Worm (Caenorhabditis elegans): ENCODE measurements around the gene F20D6.2.

Gene F20D6.2

DNA sequence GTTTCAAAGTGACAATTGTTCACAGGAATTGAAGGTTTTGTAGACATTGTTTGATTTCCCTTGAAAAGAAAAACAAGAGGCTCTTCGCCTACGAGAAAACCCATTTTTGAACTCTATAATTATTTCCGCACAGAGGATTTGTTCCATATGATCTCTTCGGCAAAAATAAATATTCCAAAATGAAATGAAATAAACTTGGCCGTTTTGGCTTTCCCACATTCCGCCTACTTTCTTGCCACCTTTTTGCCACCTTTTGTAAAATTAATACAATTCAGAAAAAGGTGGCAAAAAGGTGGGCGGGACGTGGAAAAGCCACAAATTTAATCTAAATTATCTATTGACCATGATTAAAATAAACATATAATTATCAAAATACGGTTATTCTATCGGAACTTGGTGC, 2.6 kb downstream of the F20D6.2 start, which contains the start of gene F20D6.15:
Gene F20D6.15, minus strand, starts transcription at position 47 of the 400 bp plus-strand sequence.
- no peak for TF ChIP-seq unc-62 (GFP tag; optimal IDR thresholded peaks at IDR 0.05)

DNA sequence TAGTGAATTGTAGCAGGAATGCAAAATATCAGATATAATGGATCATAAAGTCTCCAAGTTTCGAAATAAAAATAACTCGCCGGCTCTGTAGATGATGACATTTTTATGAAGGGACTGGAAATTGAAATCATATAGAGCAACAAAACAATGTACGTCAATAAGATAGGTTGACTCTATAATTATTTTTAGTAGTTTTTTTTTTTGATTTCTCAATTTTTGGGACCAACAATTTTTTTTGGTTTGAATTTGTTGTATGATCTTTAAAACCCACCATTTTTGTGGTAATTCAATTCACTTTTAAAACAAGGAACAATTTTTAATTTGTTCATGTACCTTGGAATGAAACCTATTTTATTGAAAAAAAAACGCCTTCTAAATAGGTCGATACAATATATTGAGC, 4.2 kb downstream of the F20D6.2 start, which contains the start of gene F20D6.12:
Gene F20D6.12, minus strand, starts transcription at position 101 of the 400 bp plus-strand sequence.
- no peak for TF ChIP-seq unc-62 (GFP tag; optimal IDR thresholded peaks at IDR 0.05)

DNA sequence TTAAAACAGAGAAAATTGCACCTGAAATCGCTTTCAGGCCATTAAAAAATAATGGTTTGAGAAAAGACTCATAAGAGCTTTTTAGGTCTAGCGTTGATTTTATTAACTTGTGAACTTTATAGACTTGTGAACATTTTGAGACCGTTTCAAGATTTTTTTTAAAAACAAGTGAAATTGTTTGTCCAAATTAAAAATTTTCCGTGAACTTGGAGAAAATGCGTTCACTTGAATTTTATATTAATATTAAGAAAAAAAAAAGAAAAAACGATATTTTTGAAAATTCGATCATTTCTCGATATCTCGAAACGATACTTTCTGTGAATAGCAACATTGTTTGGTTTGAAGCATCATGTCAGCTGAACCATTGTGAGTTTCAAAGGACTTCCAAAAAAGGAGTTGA, 4.6 kb downstream of the F20D6.2 start, which contains the start of gene F20D6.1:
Gene F20D6.1, plus strand, starts transcription at position 301 of the 400 bp plus-strand sequence.
- no peak for TF ChIP-seq unc-62 (GFP tag; optimal IDR thresholded peaks at IDR 0.05)

DNA sequence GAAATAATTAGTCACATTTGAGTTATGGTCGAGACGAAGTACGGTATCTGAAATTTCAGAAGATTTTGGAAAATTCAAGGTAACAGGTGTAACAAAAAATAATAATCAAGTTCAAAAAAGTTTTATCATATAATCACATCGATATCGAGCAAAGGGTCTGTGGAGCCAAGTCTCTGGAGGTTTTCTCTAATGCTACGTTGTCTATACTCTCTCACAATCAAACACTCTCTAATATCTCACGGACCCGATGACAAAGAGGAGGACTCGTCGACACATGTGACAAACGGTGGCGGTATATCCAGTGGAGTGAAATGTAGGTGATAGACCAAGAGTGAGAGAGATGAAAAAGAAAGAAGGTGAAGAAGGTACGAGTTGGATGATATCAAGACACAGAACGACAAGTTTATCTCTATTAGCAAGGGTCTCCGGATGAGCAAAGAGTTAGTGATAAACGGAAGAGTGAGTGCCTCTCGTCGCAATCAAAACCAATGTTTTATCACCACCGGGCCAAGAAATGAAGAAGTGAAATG, 10.1 kb downstream of the F20D6.2 start, which contains the start of gene F20D6.10:
Gene F20D6.10, minus strand, starts transcription at position 51 of the 530 bp plus-strand sequence.
- TF ChIP-seq unc-62 (GFP tag; optimal IDR thresholded peaks at IDR 0.05) = no peak

DNA sequence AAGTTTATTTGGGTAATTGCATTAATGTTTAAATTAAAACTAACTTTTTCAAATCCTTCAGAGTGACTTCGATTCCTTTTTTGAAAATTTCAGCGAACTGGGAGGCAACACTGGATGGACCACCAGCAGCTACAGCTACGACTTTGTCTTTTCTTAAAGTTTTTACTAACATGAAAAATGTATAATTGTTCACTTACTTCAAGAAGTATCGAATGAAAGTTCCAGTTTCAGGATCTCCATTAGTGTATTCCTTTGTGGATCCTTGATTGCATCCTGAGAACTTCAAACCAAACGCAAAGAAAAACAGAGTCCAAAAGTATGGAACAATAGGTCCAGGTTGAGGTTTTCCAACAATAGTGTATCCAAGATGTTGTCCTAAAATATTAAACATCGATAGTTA, 11.2 kb downstream of the F20D6.2 start:
- TF ChIP-seq unc-62 (GFP tag; optimal IDR thresholded peaks at IDR 0.05) = no peak

DNA sequence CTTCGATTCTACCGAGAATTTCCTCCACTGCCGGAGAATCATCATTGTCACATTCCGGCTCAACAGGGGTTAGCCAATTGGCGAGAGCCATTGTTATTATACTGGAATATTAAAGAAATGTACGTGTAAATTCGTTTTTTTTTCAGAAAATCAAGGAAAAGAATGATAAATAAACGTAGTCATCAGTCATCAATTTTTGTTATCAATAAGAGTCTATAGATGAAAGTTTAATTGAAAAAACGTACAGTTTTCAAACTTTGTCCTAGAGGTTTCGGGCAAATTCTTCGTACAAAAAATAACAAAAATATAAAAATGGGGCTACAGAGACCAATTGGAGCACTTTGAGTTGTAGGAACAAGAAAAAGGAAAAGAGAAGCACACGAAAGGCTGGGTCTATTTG, 13.2 kb downstream of the F20D6.2 start, which contains the start of gene F20D6.11:
Gene F20D6.11, minus strand, starts transcription at position 101 of the 400 bp plus-strand sequence.
- no peak for TF ChIP-seq unc-62 (GFP tag; optimal IDR thresholded peaks at IDR 0.05)

DNA sequence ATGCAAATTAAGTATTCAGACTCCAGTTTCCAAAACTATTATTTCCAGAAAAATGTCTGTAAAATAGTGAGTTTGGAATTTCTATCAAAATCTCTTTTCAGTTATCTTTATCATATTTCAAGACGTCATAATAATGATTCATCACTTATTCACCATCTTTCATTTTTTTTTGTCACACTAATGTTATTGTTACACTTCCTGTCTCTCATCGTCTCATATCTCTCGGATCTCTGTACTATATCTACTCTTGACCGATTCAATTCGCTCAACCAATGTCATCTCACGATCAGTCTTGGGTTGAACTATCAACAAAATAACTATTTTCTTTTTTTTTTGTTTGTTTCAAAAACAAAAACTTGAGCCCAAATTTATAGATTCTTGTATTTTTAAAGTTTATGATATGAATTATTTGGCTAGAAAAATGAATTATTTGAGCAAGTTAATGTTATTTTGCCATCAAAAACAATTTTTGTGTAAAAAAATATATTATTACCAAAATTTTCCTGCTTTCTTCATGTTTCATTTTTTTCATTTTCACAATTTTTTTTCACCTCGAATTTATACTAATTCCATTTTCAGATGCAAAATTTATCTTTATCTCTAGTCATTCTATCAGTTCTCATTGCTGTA, 15.5 kb downstream of the F20D6.2 start, which contains the start of gene cri-2:
Gene cri-2, plus strand, starts transcription at position 580 of the 630 bp plus-strand sequence.
- no peak for TF ChIP-seq unc-62 (GFP tag; optimal IDR thresholded peaks at IDR 0.05)

DNA sequence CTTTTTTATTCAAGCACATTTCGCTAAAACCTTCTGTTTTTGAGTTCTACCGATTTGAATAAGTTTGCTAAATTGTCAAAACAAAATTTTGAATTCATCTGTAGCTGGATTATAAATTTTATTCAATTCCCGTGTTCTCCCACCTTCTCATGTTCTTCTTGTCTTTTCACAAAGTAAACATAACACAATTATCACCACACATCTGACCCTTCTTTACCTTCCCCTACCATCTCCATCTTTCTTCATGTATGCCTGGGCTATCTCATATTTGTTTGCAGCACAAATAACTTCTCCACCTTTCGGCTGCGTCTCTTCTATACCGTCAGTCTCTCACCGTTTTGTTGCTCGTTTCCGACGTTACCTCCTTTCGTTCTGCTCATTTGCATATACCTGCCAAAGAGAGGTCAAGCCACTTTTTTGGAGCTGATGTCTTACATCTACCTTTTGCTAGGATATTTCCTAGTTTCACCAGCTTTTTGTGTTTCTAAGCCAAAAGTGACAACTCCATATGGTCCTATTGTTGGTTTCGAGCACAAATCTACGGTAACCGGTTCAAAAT, 17.3 kb downstream of the F20D6.2 start, which contains the start of gene cest-17:
Gene cest-17, plus strand, starts transcription at position 248 of the 559 bp plus-strand sequence.
- no peak for TF ChIP-seq unc-62 (GFP tag; optimal IDR thresholded peaks at IDR 0.05)

DNA sequence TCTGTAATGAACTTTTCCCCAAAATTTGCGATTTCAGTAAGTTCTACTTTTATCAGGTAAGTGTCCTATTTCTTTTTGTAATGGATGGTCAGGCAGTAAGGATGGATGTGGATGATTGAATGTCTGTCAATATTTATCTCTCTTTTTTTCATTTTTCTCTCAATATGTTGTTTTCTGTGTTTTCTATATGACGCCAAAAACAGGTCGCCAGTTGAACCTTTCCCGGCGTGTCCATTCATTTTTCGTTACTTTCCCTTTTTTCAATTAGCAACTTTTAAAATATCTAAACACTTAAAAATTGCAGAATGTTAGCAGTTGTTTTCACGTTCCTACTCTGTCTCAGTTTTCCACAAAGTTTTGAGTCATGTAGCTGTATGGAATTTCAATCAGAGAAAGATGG, 21.1 kb downstream of the F20D6.2 start, which contains the start of gene timp-1:
Gene timp-1, plus strand, starts transcription at position 305 of the 400 bp plus-strand sequence.
- TF ChIP-seq unc-62 (GFP tag; optimal IDR thresholded peaks at IDR 0.05) = no peak

DNA sequence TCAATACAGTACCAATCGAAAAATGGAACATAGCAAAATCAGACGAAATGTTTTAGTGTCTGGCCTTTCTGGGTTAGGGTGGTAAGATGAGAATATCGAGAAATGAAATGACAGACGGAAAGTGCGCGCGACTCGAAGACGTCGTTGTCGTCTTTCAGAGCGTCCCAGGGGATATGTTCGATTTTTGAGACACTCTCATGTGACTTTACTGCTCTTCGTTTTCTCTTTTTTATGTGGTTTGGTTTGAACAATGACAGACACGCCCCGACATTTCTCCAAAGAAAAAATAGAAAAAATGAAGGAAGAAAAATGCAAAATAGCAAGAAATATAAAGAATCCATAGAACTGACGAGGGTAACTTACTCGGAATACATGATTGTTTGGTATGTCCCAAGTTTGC, 24.7 kb downstream of the F20D6.2 start:
- TF ChIP-seq unc-62 (GFP tag; optimal IDR thresholded peaks at IDR 0.05) = no peak

DNA sequence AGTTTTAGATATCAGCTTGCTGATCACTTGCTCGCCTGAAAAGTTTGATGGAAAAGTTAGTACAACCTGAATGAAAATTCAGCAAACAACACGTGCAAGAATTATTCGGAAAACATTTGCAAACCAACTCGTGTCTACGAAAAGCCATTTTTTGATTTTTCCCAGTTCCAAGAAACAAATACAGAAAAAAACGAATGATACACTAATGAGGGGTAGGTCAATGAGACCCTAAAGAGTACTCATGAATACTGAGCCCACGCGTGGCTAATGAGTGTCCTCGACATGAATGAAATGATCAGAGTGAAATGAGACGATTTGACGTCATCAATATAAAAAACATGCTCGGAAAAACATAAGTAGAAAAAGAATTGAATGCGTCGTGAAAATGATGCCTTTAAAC, 26.2 kb downstream of the F20D6.2 start:
- TF ChIP-seq unc-62 (GFP tag; optimal IDR thresholded peaks at IDR 0.05) = no peak

DNA sequence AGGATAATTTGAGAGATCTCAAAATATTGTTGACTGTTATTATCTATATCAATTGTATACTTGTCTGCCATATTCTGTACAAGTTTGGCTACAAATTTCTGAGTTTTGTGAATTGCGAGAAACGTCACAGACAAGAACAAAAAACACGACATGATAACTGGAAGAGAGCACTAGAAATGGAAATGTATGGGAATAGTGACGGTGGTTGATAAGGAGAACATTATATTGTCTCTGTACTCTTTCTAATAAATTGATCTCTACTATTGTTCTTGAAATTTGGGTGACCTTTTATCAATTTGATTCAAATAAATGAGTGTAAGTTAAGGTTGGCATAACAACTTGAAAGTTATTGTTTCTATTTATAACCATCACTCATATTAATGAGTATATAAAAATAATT, 27.0 kb downstream of the F20D6.2 start:
- TF ChIP-seq unc-62 (GFP tag; optimal IDR thresholded peaks at IDR 0.05) = no peak

DNA sequence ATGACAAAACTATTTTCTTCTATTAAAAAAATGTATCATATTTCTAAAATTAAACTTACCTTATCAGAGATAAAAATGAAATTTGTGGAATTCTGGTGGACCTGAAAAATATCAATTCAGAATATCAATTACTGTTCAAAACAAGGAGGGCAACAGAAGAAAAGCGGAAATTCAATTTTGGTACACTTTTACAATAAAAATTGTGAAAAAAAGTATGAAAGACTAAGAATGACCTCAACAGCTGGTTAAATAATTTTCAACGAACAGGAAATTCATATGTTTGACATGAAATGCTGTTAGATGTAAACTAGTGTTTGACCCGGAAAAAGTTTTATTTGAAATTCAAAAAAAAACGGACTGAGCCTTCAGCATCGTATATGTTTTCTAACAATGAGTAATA, 28.0 kb downstream of the F20D6.2 start, which contains the start of gene K07C11.7:
Gene K07C11.7, minus strand, starts transcription at position 101 of the 400 bp plus-strand sequence.
- no peak for TF ChIP-seq unc-62 (GFP tag; optimal IDR thresholded peaks at IDR 0.05)

DNA sequence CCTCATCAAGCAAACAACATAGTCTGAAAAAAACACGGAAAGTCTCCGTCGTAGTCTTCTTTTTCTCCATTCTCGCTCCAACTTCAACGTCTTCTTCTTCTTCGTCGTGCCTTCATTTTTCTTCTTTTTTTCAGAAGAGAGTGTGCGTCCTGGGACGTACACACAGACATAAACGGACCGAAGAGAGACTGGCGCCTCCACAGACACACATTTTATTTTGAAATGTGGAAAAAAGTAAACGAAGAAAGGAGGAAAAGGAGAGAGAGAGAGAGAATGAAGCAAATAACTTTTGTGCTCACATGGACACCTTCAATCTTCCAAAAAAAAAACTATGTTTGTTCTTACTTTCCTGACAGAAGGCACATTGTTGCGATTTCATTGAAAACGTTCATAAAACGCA, 29.3 kb downstream of the F20D6.2 start:
- no peak for TF ChIP-seq unc-62 (GFP tag; optimal IDR thresholded peaks at IDR 0.05)

DNA sequence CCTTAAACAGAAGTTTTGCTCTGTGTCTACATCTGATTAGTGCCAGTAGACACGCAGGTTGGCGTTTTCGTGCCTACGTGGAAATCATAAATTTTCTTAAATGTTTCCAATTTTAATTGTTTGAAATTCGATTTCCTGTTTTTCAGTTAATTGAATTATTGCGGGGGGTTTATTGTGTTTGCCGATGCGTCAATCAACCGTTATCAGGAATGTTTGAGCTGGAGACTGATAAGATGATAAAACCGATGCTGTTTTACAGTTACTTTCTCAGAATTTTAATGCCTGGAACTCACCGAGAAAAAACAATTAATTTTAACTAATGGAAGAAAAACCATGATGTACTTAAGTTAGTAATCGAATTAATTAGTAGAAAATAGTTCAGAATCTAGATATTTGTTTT, 31.3 kb downstream of the F20D6.2 start:
- no peak for TF ChIP-seq unc-62 (GFP tag; optimal IDR thresholded peaks at IDR 0.05)

DNA sequence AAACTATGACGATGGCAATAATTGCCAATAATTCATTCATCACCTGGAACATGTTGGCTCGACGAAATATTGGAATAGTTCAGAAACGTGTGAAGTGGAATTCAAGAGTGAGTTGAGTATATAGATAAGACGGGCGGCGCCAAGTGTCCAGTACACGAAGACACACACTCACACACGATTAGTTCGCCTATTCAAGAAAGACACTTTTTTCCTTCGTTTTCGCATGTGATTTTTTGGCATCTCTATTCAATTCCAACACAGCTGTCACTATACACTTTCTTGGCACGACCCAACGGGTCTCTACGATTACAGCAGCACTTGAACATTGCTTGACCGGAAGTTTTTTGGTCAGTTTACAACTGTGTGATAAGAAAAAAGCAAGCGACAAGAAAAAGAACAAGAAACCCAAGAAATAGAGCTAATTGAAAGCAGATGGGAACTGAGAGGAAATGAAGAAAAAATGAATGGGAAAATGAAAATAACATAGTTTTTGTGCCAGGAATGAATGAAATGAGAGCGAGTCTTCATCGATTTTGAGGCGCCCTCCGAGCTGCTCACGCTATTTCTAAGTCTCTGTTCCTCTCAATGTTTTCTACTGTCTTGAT, 31.9 kb downstream of the F20D6.2 start, which contains the start of gene K07C11.8:
Gene K07C11.8, minus strand, starts transcription at position 224 of the 605 bp plus-strand sequence.
- TF ChIP-seq unc-62 (GFP tag; optimal IDR thresholded peaks at IDR 0.05) = no peak
